Worm (Caenorhabditis elegans) whole organism, L3 larva: Measurements from ENCODE around the gene H20J04.7.

Experiments
- lin-15B ChIP-seq: fragments of 150-350 bp; optimal IDR thresholded peaks from 2 replicates; lab custom pipeline; 2014; ENCODE audit warnings: missing biosample characterization, missing genetic modification characterization
- nhr-11 ChIP-seq: fragments of 150-350 bp; optimal IDR thresholded peaks from 2 replicates; lab custom pipeline; 2014; ENCODE audit warnings: missing biosample characterization, missing genetic modification characterization
- snpc-4 ChIP-seq: fragments of 150-350 bp; optimal IDR thresholded peaks from 2 replicates; lab custom pipeline; 2014; ENCODE audit warnings: missing biosample characterization, missing genetic modification characterization

- TF ChIP-seq nhr-11 = no peak
- no peak for TF ChIP-seq snpc-4
- no peak for TF ChIP-seq lin-15B (tag; lab: Kevin White, UChicago)
These were observed 4.1 kb upstream of the H20J04.7 start for ce11 chrII:4359219-4359618.
